Fruit fly (Drosophila melanogaster): ENCODE measurements around the gene CG32459.
A peak's percentile ranks its signal among the peaks of the same experiment; 100 is the strongest.

The CG32459 gene

DNA sequence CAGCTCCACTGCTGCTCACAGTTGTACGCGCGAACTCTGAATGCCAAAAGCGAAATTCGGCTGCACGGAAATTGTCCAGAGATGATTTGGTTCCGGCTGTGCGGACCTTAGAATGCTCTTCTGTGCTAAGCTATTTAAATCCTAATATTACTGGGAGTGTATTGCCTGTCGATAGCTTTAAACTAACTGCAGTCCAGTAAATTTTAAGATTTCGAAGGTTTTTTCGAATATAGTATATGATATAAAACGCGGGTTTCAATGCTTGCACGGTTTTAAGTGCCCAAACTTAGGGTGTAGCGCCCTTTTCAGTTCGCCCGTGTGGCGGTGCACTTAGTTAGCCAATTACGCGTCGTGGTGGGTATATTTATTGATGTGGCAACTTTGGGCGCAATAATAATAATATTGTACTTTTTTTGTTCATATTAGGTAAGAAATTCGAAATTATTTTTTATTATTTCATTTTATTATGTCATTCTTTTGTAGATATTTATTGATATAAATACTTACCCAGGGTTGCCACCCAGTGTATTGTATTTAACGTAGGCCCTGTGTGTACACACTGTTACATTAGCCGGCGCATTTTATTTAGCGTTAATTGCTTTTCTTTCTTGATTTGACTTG is 23.0 kb upstream of the CG32459 start, which contains the start of the genes Chro and Ssl1:
Gene Chro (minus strand): TSS at position 262 of the 621 bp plus-strand sequence.
Gene Ssl1 (plus strand): TSS at position 367 of the 621 bp plus-strand sequence.
- TF ChIP-seq CG7045 (GFP tag; optimal IDR thresholded peaks at IDR 0.05), result peak; percentile 99
- TF ChIP-seq kay (GFP tag; ENCODE audit: borderline replicate concordance), result no peak
- peak; percentile 100 for TF ChIP-seq CG7101 (tag; optimal IDR thresholded peaks at IDR 0.05)
- peak; percentile 96 for TF ChIP-seq pad (GFP tag; optimal IDR thresholded peaks at IDR 0.05)
- TF ChIP-seq CG12768 (GFP tag; optimal IDR thresholded peaks at IDR 0.05), result peak; percentile 100
- TF ChIP-seq cnc (optimal IDR thresholded peaks at IDR 0.05), result no peak
- peak; percentile 99 for TF ChIP-seq CG33017 (tag; optimal IDR thresholded peaks at IDR 0.05)
- peak; percentile 98 for TF ChIP-seq CG14711 (tag; optimal IDR thresholded peaks at IDR 0.05)
- peak; percentile 99 for TF ChIP-seq Hr96 (GFP tag; optimal IDR thresholded peaks at IDR 0.05)
- TF ChIP-seq Crg-1 (GFP tag; optimal IDR thresholded peaks at IDR 0.05), result peak; percentile 99
- TF ChIP-seq ovo (GFP tag; optimal IDR thresholded peaks at IDR 0.05), result peak; percentile 95
- TF ChIP-seq CG11617 (GFP tag; optimal IDR thresholded peaks at IDR 0.05), result peak; percentile 99
- TF ChIP-seq Mnt (GFP tag; optimal IDR thresholded peaks at IDR 0.05), result peak; percentile 99
- TF ChIP-seq tj (GFP tag; optimal IDR thresholded peaks at IDR 0.05), result peak; percentile 94
- TF ChIP-seq cic (GFP tag; optimal IDR thresholded peaks at IDR 0.05), result peak; percentile 97
- peak; percentile 100 for TF ChIP-seq bab1 (GFP tag; optimal IDR thresholded peaks at IDR 0.05)
- peak; percentile 99 for TF ChIP-seq CG5204 (GFP tag; optimal IDR thresholded peaks at IDR 0.05)
- peak; percentile 99 for TF ChIP-seq Clk (GFP tag; optimal IDR thresholded peaks at IDR 0.05)
- peak; percentile 99 for TF ChIP-seq toe (GFP tag; optimal IDR thresholded peaks at IDR 0.05)
- TF ChIP-seq CG1620 (GFP tag; optimal IDR thresholded peaks at IDR 0.05), result peak; percentile 99

DNA sequence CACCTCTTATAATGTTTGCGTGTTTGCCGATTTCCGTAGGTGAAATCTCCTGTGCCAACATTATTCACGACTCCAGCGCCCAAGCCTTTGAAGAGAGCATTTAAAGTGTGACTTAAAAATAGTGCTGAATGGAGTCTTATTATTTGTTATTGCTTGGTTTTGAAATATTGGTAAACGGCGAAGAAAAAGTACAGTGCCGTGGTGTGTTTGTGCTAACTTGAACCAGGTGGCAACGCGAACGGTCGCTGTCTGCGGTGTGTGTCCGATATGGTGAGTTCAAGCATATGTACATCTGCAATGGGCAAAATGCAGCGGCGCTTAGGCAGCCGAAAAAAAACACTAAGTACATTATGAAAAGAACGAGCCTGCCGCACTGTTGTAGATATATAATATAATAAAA is 22.1 kb upstream of the CG32459 start:
- TF ChIP-seq CG7101 (tag; optimal IDR thresholded peaks at IDR 0.05) (peak; percentile 38), cnc (optimal IDR thresholded peaks at IDR 0.05) (no peak), CG12768 (GFP tag; optimal IDR thresholded peaks at IDR 0.05) (peak; percentile 3), ovo (GFP tag; optimal IDR thresholded peaks at IDR 0.05) (peak; percentile 26), toe (GFP tag; optimal IDR thresholded peaks at IDR 0.05) (no peak), tj (GFP tag; optimal IDR thresholded peaks at IDR 0.05) (peak; percentile 39), Mnt (GFP tag; optimal IDR thresholded peaks at IDR 0.05) (peak; percentile 1), Hr96 (GFP tag; optimal IDR thresholded peaks at IDR 0.05) (no peak), pad (GFP tag; optimal IDR thresholded peaks at IDR 0.05) (no peak), kay (GFP tag; ENCODE audit: borderline replicate concordance) (no peak), bab1 (GFP tag; optimal IDR thresholded peaks at IDR 0.05) (no peak)

DNA sequence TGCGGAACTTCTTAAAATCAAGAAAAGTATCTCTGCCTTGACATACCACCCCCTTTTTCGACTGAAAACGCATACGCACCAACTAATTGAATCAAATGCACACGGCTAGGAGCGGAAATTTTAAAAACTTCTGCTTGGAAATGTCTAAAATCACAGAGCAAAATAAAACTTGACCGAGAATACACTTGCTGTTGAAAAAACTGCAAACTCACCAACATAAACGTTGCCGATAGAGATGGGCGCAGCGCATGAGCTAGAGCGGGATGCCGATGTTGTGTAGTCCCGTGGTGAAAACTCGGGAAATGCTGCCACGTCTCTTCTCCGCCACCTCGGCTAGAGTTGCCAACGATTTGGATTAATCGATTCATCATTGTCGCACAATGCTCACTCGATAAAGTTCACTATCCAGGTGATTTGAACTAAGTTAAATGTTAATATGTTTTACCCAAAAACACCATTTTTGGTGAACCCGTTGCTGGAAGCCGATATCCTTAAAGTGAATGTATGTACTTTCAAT is 16.0 kb upstream of the CG32459 start, which contains the start of the genes CG11109 and Arf1:
Gene CG11109 (plus strand): TSS at position 356 of the 517 bp plus-strand sequence.
Gene Arf1 (minus strand): TSS at position 387 of the 517 bp plus-strand sequence.
- TF ChIP-seq CG33017 (tag; optimal IDR thresholded peaks at IDR 0.05), result no peak
- TF ChIP-seq cnc (optimal IDR thresholded peaks at IDR 0.05), result peak; percentile 79 to 89
- peak; percentile 38 for TF ChIP-seq CG7101 (tag; optimal IDR thresholded peaks at IDR 0.05)
- no peak for TF ChIP-seq Clk (GFP tag; optimal IDR thresholded peaks at IDR 0.05)
- no peak for TF ChIP-seq CG1620 (GFP tag; optimal IDR thresholded peaks at IDR 0.05)
- TF ChIP-seq ovo (GFP tag; optimal IDR thresholded peaks at IDR 0.05), result no peak
- TF ChIP-seq CG14711 (tag; optimal IDR thresholded peaks at IDR 0.05), result peak; percentile 96
- TF ChIP-seq pad (GFP tag; optimal IDR thresholded peaks at IDR 0.05), result peak; percentile 81
- TF ChIP-seq CG12768 (GFP tag; optimal IDR thresholded peaks at IDR 0.05), result peak; percentile 27
- TF ChIP-seq cic (GFP tag; optimal IDR thresholded peaks at IDR 0.05), result no peak
- TF ChIP-seq tj (GFP tag; optimal IDR thresholded peaks at IDR 0.05), result peak; percentile 65
- TF ChIP-seq toe (GFP tag; optimal IDR thresholded peaks at IDR 0.05), result no peak
- TF ChIP-seq kay (GFP tag; ENCODE audit: borderline replicate concordance), result no peak
- peak; percentile 62 for TF ChIP-seq bab1 (GFP tag; optimal IDR thresholded peaks at IDR 0.05)
- TF ChIP-seq CG11617 (GFP tag; optimal IDR thresholded peaks at IDR 0.05), result peak; percentile 8
- peak; percentile 35 for TF ChIP-seq Mnt (GFP tag; optimal IDR thresholded peaks at IDR 0.05)
- no peak for TF ChIP-seq CG7045 (GFP tag; optimal IDR thresholded peaks at IDR 0.05)
- no peak for TF ChIP-seq Crg-1 (GFP tag; optimal IDR thresholded peaks at IDR 0.05)

DNA sequence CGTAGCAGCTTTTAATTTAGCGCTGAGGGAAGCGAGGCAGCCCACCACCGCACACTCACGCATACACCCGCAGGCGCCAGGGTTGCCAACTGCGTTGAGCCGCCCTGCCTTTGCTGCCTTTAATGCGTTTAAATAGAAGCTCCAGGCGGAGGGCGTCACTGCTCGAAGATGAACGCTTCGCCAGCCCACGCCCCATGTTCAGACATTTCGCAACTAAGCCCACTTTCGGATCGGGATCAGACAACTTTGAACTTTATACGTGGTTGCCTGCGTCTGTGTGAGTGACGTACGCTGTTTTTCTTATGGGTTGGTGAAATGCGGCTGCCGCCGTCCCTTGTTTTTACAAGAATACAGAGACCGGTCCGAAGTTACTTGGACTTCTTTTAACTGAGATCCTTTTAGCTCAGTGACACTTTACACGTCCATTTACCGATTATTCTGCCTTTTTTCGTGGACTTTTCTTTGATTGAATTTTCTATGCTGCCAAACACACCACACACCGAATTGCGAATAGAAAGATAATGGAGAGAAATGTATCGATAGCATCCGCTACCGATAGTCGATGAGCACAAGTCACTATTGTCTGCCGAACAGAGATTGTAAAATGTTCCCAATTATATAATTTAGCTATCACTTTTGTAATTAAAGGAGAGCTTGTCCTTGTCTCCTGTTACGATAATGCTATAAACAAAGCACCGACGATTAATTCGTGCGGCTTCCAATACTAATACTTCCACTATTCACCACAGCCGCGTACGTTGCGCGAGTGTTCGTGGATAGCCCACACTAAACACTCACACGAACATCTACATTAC is 15.4 kb upstream of the CG32459 start:
- TF ChIP-seq CG12768 (GFP tag; optimal IDR thresholded peaks at IDR 0.05), result peak; percentile 61
- TF ChIP-seq CG7045 (GFP tag; optimal IDR thresholded peaks at IDR 0.05), result peak; percentile 35
- no peak for TF ChIP-seq cic (GFP tag; optimal IDR thresholded peaks at IDR 0.05)
- TF ChIP-seq CG14711 (tag; optimal IDR thresholded peaks at IDR 0.05), result peak; percentile 94
- TF ChIP-seq CG11617 (GFP tag; optimal IDR thresholded peaks at IDR 0.05), result peak; percentile 13
- TF ChIP-seq tj (GFP tag; optimal IDR thresholded peaks at IDR 0.05), result peak; percentile 10

DNA sequence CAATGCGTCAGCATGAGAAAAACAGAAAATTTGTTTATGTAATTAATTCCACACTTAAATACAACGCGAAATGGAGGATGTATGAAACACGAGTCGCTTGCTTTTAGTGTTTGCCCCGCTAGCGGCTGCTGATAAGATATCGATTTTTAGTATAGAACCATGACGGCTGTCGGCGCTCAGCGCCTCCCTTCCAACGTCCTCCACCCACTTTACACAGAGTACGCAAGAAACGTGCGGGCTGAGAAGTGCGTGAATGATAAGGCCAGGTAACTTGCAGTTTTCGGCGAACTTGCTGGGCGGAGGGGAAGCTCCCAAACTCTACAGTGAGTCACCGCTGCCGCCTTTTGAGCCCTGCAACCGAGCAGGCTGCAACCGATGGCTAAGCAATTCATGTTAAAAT is 14.5 kb upstream of the CG32459 start:
- TF ChIP-seq Mnt (GFP tag; optimal IDR thresholded peaks at IDR 0.05), result peak; percentile 39
- TF ChIP-seq CG11617 (GFP tag; optimal IDR thresholded peaks at IDR 0.05), result no peak

DNA sequence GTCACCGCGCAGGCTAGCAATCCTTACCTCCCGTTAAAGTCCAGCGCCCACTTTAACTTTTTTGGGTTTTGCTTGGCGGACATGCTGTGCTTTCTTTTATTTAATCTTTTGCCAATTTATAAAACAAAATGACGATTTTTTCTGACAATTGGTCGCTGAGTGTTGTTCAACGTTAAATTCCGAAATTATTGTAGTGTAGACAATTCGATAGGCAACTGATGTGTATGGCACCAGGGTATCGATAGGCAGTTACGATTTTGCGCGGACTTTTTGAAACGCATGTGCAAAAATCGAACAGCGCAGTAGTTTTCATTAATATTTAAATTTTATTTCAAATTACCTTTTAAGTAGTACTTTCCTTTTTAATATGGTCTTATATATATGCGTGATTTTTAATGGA is 12.2 kb upstream of the CG32459 start, which contains the start of gene EMC4:
Gene EMC4 (minus strand): TSS at position 174 of the 400 bp plus-strand sequence.
- TF ChIP-seq CG12768 (GFP tag; optimal IDR thresholded peaks at IDR 0.05) (peak; percentile 75), Crg-1 (GFP tag; optimal IDR thresholded peaks at IDR 0.05) (peak; percentile 86), tj (GFP tag; optimal IDR thresholded peaks at IDR 0.05) (peak; percentile 7), CG7045 (GFP tag; optimal IDR thresholded peaks at IDR 0.05) (peak; percentile 56), Mnt (GFP tag; optimal IDR thresholded peaks at IDR 0.05) (peak; percentile 79), pad (GFP tag; optimal IDR thresholded peaks at IDR 0.05) (peak; percentile 69), Hr96 (GFP tag; optimal IDR thresholded peaks at IDR 0.05) (no peak), toe (GFP tag; optimal IDR thresholded peaks at IDR 0.05) (no peak), cnc (optimal IDR thresholded peaks at IDR 0.05) (no peak), cic (GFP tag; optimal IDR thresholded peaks at IDR 0.05) (peak; percentile 56), CG14711 (tag; optimal IDR thresholded peaks at IDR 0.05) (peak; percentile 67), ovo (GFP tag; optimal IDR thresholded peaks at IDR 0.05) (no peak), CG33017 (tag; optimal IDR thresholded peaks at IDR 0.05) (peak; percentile 57), Clk (GFP tag; optimal IDR thresholded peaks at IDR 0.05) (peak; percentile 17), CG7101 (tag; optimal IDR thresholded peaks at IDR 0.05) (peak; percentile 74), CG5204 (GFP tag; optimal IDR thresholded peaks at IDR 0.05) (no peak), CG1620 (GFP tag; optimal IDR thresholded peaks at IDR 0.05) (peak; percentile 80), bab1 (GFP tag; optimal IDR thresholded peaks at IDR 0.05) (peak; percentile 70), CG11617 (GFP tag; optimal IDR thresholded peaks at IDR 0.05) (peak; percentile 43), kay (GFP tag; ENCODE audit: borderline replicate concordance) (no peak)

Data from whole organism, adult.